Worm (Caenorhabditis elegans): ENCODE measurements around the gene T05A8.8.

T05A8.8 gene

ce11 chrII:2725561-2725960, 10.9 kb upstream of the T05A8.8 start, which contains the start of the genes T05A8.11 and nep-2 (continued):
- TF ChIP-seq attf-6 (GFP tag; IDR thresholded peaks at IDR 0.05) (no peak), lin-54 (GFP tag; optimal IDR thresholded peaks at IDR 0.05) (no peak), F49E8.2 (tag; optimal IDR thresholded peaks at IDR 0.05; ENCODE audit: insufficient read depth) (no peak), mel-28 (tag; optimal IDR thresholded peaks at IDR 0.05; ENCODE audit: borderline replicate concordance) (no peak)

- no peak for TF ChIP-seq gei-17 (GFP tag; optimal IDR thresholded peaks at IDR 0.05)
- no peak for TF ChIP-seq K11D2.4 (GFP tag; IDR thresholded peaks at IDR 0.05)
- no peak for TF ChIP-seq rec-8 (tag; optimal IDR thresholded peaks at IDR 0.05)
- TF ChIP-seq sea-2 (GFP tag; IDR thresholded peaks at IDR 0.05): no peak
- no peak for TF ChIP-seq nhr-80 (tag; optimal IDR thresholded peaks at IDR 0.05)
- TF ChIP-seq mel-28 (tag; optimal IDR thresholded peaks at IDR 0.05; ENCODE audit: borderline replicate concordance): no peak
- TF ChIP-seq egl-18 (GFP tag; IDR thresholded peaks at IDR 0.05): no peak
- no peak for TF ChIP-seq nhr-90 (tag; optimal IDR thresholded peaks at IDR 0.05)
- TF ChIP-seq repo-1 (tag; optimal IDR thresholded peaks at IDR 0.05): no peak
- TF ChIP-seq lin-40 (tag; optimal IDR thresholded peaks at IDR 0.05): no peak
- no peak for TF ChIP-seq F55B11.4 (tag; optimal IDR thresholded peaks at IDR 0.05; ENCODE audit: borderline replicate concordance, insufficient read depth)
- TF ChIP-seq ceh-79 (tag; optimal IDR thresholded peaks at IDR 0.05): no peak
- TF ChIP-seq tbp1 (GFP tag; optimal IDR thresholded peaks at IDR 0.05): no peak
- no peak for TF ChIP-seq egl-44 (GFP tag; IDR thresholded peaks at IDR 0.05)
- no peak for TF ChIP-seq pbrm-1 (GFP tag; IDR thresholded peaks at IDR 0.05)
Observed at ce11 chrII:2726774-2727173, 9.7 kb upstream of the T05A8.8 start.

ce11 chrII:2730647-2731046, 5.8 kb upstream of the T05A8.8 start:
- TF ChIP-seq T07F8.4 (tag; optimal IDR thresholded peaks at IDR 0.05) (no peak), F10E7.11 (tag; optimal IDR thresholded peaks at IDR 0.05) (no peak), lin-54 (GFP tag; optimal IDR thresholded peaks at IDR 0.05) (no peak), ceh-40 (GFP tag; IDR thresholded peaks at IDR 0.05) (no peak), athp-1 (tag; optimal IDR thresholded peaks at IDR 0.05) (no peak), lin-35 (GFP tag; optimal IDR thresholded peaks at IDR 0.05) (no peak), ztf-18 (tag; optimal IDR thresholded peaks at IDR 0.05) (no peak), mcd-1 (GFP tag; IDR thresholded peaks at IDR 0.05) (no peak), nhr-179 (tag; optimal IDR thresholded peaks at IDR 0.05) (no peak), T26A5.8 (tag; optimal IDR thresholded peaks at IDR 0.05) (no peak), let-526 (GFP tag; IDR thresholded peaks at IDR 0.05) (no peak), ama-1 (optimal IDR thresholded peaks at IDR 0.05) (no peak), ama-1 (GFP tag; optimal IDR thresholded peaks at IDR 0.05) (no peak), mxl-1 (tag; optimal IDR thresholded peaks at IDR 0.05) (no peak), tbx-9 (tag; optimal IDR thresholded peaks at IDR 0.05; ENCODE audit: borderline replicate concordance) (no peak), ekl-4 (GFP tag; IDR thresholded peaks at IDR 0.05) (no peak), tbp1 (GFP tag; optimal IDR thresholded peaks at IDR 0.05) (no peak)

ce11 chrII:2734266-2734665, 2.2 kb upstream of the T05A8.8 start:
- TF ChIP-seq ztf-6 (GFP tag; IDR thresholded peaks at IDR 0.05): no peak
- no peak for TF ChIP-seq die-1 (tag; optimal IDR thresholded peaks at IDR 0.05)
- no peak for TF ChIP-seq pbrm-1 (GFP tag; IDR thresholded peaks at IDR 0.05)
- TF ChIP-seq F37B4.10 (GFP tag; IDR thresholded peaks at IDR 0.05): no peak
- TF ChIP-seq D2030.7 (GFP tag; IDR thresholded peaks at IDR 0.05): no peak
- no peak for TF ChIP-seq hsf-1 (GFP tag; IDR thresholded peaks at IDR 0.05)
- TF ChIP-seq cebp-2 (GFP tag; IDR thresholded peaks at IDR 0.05): no peak
- no peak for TF ChIP-seq snpc-1.3 (tag; optimal IDR thresholded peaks at IDR 0.05; ENCODE audit: insufficient read depth)
- no peak for TF ChIP-seq unc-130 (GFP tag; optimal IDR thresholded peaks at IDR 0.05)
- TF ChIP-seq F39B2.1 (GFP tag; IDR thresholded peaks at IDR 0.05): no peak
- no peak for TF ChIP-seq hrde-1 (tag; optimal IDR thresholded peaks at IDR 0.05; ENCODE audit: borderline replicate concordance)
- no peak for TF ChIP-seq bed-2 (GFP tag; IDR thresholded peaks at IDR 0.05)
- TF ChIP-seq nhr-90 (tag; optimal IDR thresholded peaks at IDR 0.05): no peak
- TF ChIP-seq sptf-2 (GFP tag; optimal IDR thresholded peaks at IDR 0.05): no peak
- no peak for TF ChIP-seq zim-3 (tag; optimal IDR thresholded peaks at IDR 0.05)

Measured in whole organism, young adult.